Fruit fly (Drosophila melanogaster) S2 (cell line): Measurements from ENCODE around the gene Elovl7.

Experiments used
- CG8478 ChIP-seq: fragments of >200 bp; optimal IDR thresholded peaks from 2 replicates; lab custom pipeline; 2018
- CTCF ChIP-seq, 2 experiments: fragments of >200 bp; optimal IDR thresholded peaks; 2 replicates each; lab custom pipeline; 2018

- TF ChIP-seq CG8478 (lab: Kevin White, UChicago) = no peak
- no peak for TF ChIP-seq CTCF (optimal IDR thresholded peaks at IDR 0.05; lab: Kevin White, UChicago)
Observed at dm6 chr3R:7967347-7967746, 28.3 kb downstream of the Elovl7 start, which contains the start of gene dsx.
